Worm (Caenorhabditis elegans) whole organism, young adult: Measurements from ENCODE around the gene D1022.4.
"Not testable (repeated sequence)": the region's sequence is repeated elsewhere in the genome, so short reads cannot be mapped to it uniquely, and the experiment has no call there.

Source experiments
- pha-4 ChIP-seq: fragments of 150-350 bp; sonication (generic microtip); optimal IDR thresholded peaks from 2 replicates; lab custom pipeline; 2014; ENCODE audit warnings: missing biosample characterization, missing genetic modification reagents, missing genetic modification characterization
- snpc-4 ChIP-seq, 5 experiments: fragments of 150-350 bp in 1 of 5; sonication (generic microtip) in 4 of 5; optimal IDR thresholded peaks; 2 replicates each; lab custom pipeline; 2014 to 2018; ENCODE audit warnings: missing genetic modification characterization in 5 of 5, missing biosample characterization in 3 of 5, antibody characterized with exemption in 2 of 5, mild to moderate bottlenecking in 2 of 5, missing compliant biosample characterization in 2 of 5, missing genotype in 2 of 5, moderate library complexity in 2 of 5, missing genetic modification reagents in 1 of 5

DNA sequence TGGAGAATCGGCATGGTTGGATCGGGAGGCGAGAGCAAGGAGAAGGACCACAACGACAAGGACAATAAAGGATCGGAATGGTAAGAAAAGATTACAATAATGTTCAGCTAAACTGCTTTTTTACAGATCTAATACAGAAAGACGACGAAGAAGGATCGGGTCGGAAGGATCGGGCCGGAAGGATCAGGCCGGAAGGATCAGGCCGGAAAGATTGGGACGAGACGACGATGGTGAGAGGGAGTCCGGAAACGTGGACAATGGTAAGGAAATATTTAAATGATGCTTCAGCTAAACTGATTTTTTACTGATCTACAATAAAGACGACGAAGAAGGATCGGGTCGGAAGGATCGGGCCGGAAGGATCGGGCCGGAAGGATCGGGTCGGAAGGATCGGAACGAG is 10.4 kb downstream of the D1022.4 start:
- TF ChIP-seq snpc-4 (GFP tag; optimal IDR thresholded peaks at IDR 0.05; lab: Kevin White, UChicago); snpc-4 (tag; optimal IDR thresholded peaks at IDR 0.05; lab: Kevin White, UChicago); pha-4 (tag; lab: Kevin White, UChicago): not testable (repeated sequence)
